Fruit fly (Drosophila melanogaster): ENCODE data around the gene CG11779.
A peak's percentile ranks its signal among the peaks of the same experiment; 100 is the strongest.

CG11779 gene

dm6 chr3R:19165620-19166055, 6.0 kb upstream of the CG11779 start (continued):
- TF ChIP-seq MBD-R2 (GFP tag; IDR thresholded peaks at IDR 0.05) = no peak
- no peak for TF ChIP-seq Max (GFP tag; optimal IDR thresholded peaks at IDR 0.05)
- no peak for TF ChIP-seq CG12659 (GFP tag; optimal IDR thresholded peaks at IDR 0.05)
- TF ChIP-seq amos (GFP tag; IDR thresholded peaks at IDR 0.05; ENCODE audit: partially characterized antibody) = no peak
- peak; percentile 64 for TF ChIP-seq abd-A (tag; optimal IDR thresholded peaks at IDR 0.05)
- TF ChIP-seq Ssrp (tag; optimal IDR thresholded peaks at IDR 0.05) = no peak
- TF ChIP-seq Deaf1 (tag; optimal IDR thresholded peaks at IDR 0.05) = peak; percentile 69
- peak; percentile 53 for TF ChIP-seq corto (GFP tag; optimal IDR thresholded peaks at IDR 0.05)
- 0 out of 3 replicates have a peak, but pooled peaks have one; percentile 16 for TF ChIP-seq zen2 (GFP tag; IDR thresholded peaks at IDR 0.05; ENCODE audit: partially characterized antibody)
- TF ChIP-seq CG2116 (GFP tag; optimal IDR thresholded peaks at IDR 0.05) = no peak
- no peak for TF ChIP-seq cato (GFP tag; optimal IDR thresholded peaks at IDR 0.05; ENCODE audit: borderline replicate concordance)
- TF ChIP-seq CG15011 (GFP tag; optimal IDR thresholded peaks at IDR 0.05) = no peak
- TF ChIP-seq CG32772 (GFP tag; IDR thresholded peaks at IDR 0.05) = no peak
- no peak for TF ChIP-seq dm (GFP tag; optimal IDR thresholded peaks at IDR 0.05)
- TF ChIP-seq jumu (GFP tag; optimal IDR thresholded peaks at IDR 0.05) = no peak
- TF ChIP-seq cg (GFP tag; optimal IDR thresholded peaks at IDR 0.05) = peak; percentile 74
- 0 out of 3 replicates have a peak, but pooled peaks have one; percentile 34 for TF ChIP-seq CG34422 (GFP tag; IDR thresholded peaks at IDR 0.05)
- TF ChIP-seq CG34376 (GFP tag; optimal IDR thresholded peaks at IDR 0.05) = no peak
- TF ChIP-seq Lhr (GFP tag; optimal IDR thresholded peaks at IDR 0.05) = no peak
- peak; percentile 41 for TF ChIP-seq CG5180 (GFP tag; optimal IDR thresholded peaks at IDR 0.05)
- no peak for TF ChIP-seq Antp (GFP tag; optimal IDR thresholded peaks at IDR 0.05)
- TF ChIP-seq CG31224 (GFP tag; IDR thresholded peaks at IDR 0.05) = no peak
- TF ChIP-seq bsh (GFP tag; optimal IDR thresholded peaks at IDR 0.05) = peak in 1 of 2 experiments; percentile 56
- no peak for TF ChIP-seq CG7928 (GFP tag; optimal IDR thresholded peaks at IDR 0.05)
- no peak for TF ChIP-seq CG3847 (GFP tag; IDR thresholded peaks at IDR 0.05)
- no peak for TF ChIP-seq CG6272 (GFP tag; IDR thresholded peaks at IDR 0.05)
- no peak; the same call in 1 of the 2 replicates for TF ChIP-seq vvl (GFP tag; IDR thresholded peaks at IDR 0.05)
- TF ChIP-seq tap (tag; optimal IDR thresholded peaks at IDR 0.05) = no peak
- TF ChIP-seq nau (GFP tag; optimal IDR thresholded peaks at IDR 0.05) = no peak
- TF ChIP-seq Myb (GFP tag; optimal IDR thresholded peaks at IDR 0.05) = no peak
- TF ChIP-seq CG34224 (GFP tag; IDR thresholded peaks at IDR 0.05; ENCODE audit: partially characterized antibody) = peak; percentile 42; the same call in 2 of the 3 replicates
- no peak for TF ChIP-seq CG30403 (GFP tag; optimal IDR thresholded peaks at IDR 0.05)
- peak; percentile 97 for TF ChIP-seq CG4360 (GFP tag; IDR thresholded peaks at IDR 0.05)
- TF ChIP-seq gcm2 (GFP tag; optimal IDR thresholded peaks at IDR 0.05) = no peak
- peak; percentile 17; the same call in 1 of the 2 replicates for TF ChIP-seq Atf6 (GFP tag; IDR thresholded peaks at IDR 0.05)
- no peak for TF ChIP-seq HmgD (GFP tag; optimal IDR thresholded peaks at IDR 0.05)
- TF ChIP-seq toy (GFP tag; IDR thresholded peaks at IDR 0.05) = no peak
- TF ChIP-seq pzg (GFP tag; optimal IDR thresholded peaks at IDR 0.05) = no peak

- TF ChIP-seq Drgx (GFP tag; IDR thresholded peaks at IDR 0.05) (peak; percentile 43; the same call in 1 of the 2 replicates), Hr39 (optimal IDR thresholded peaks at IDR 0.05) (no peak), Xrp1 (GFP tag; IDR thresholded peaks at IDR 0.05) (peak; percentile 38; the same call in 1 of the 2 replicates), kay (GFP tag; optimal IDR thresholded peaks at IDR 0.05) (no peak), CG8290 (GFP tag; optimal IDR thresholded peaks at IDR 0.05) (no peak), CG8290 (tag; optimal IDR thresholded peaks at IDR 0.05) (no peak), CG8944 (GFP tag; optimal IDR thresholded peaks at IDR 0.05) (no peak), CG43689 (GFP tag; IDR thresholded peaks at IDR 0.05) (no peak), CG1647 (GFP tag; optimal IDR thresholded peaks at IDR 0.05) (no peak), Nf-YB (GFP tag; optimal IDR thresholded peaks at IDR 0.05) (peak; percentile 2), CG9876 (GFP tag; optimal IDR thresholded peaks at IDR 0.05) (no peak), croc (GFP tag; conservative IDR thresholded peaks at IDR 0.05) (no peak), sqz (GFP tag; optimal IDR thresholded peaks at IDR 0.05) (no peak), CG11085 (GFP tag; IDR thresholded peaks at IDR 0.05) (no peak), CG11093 (GFP tag; IDR thresholded peaks at IDR 0.05) (no peak)
Observed at dm6 chr3R:19164873-19165456, 5.3 kb upstream of the CG11779 start.

Measured in whole organism, embryonic.